Fruit fly (Drosophila melanogaster) whole organism, wandering third instar larva: ENCODE measurements around the gene MED26.

ENCODE experiments used
- Dif ChIP-seq: fragments of 200-275, 200-300 bp; sonication (Bioruptor generic); optimal IDR thresholded peaks from 2 replicates; lab custom pipeline; 2018; ENCODE audit warnings: missing biosample characterization, missing genetic modification characterization; ENCODE audit not compliant: partially characterized antibody
- Hnf4 ChIP-seq: fragments of 200-800 bp; sonication (Bioruptor generic); optimal IDR thresholded peaks from 2 replicates; lab custom pipeline; 2016; ENCODE audit warnings: missing biosample characterization, mild to moderate bottlenecking, missing genetic modification characterization
- Hr78 ChIP-seq: fragments of >200 bp; optimal IDR thresholded peaks from 2 replicates; lab custom pipeline; 2017; ENCODE audit warnings: missing biosample characterization, missing genetic modification characterization
- Jra ChIP-seq: sonication (Bioruptor generic); optimal IDR thresholded peaks from 2 replicates; lab custom pipeline; 2016; ENCODE audit warnings: missing biosample characterization, missing genetic modification characterization
- OdsH ChIP-seq: fragments of 200-800 bp; sonication (Bioruptor generic); optimal IDR thresholded peaks from 2 replicates; lab custom pipeline; 2016; ENCODE audit warnings: missing biosample characterization, mild to moderate bottlenecking, missing genetic modification characterization
- h ChIP-seq: fragments of 200-800 bp; sonication (Bioruptor generic); optimal IDR thresholded peaks from 3 replicates; lab custom pipeline; 2016; ENCODE audit warnings: missing biosample characterization, mild to moderate bottlenecking, missing genetic modification characterization
- psq ChIP-seq: fragments of 200-800 bp; sonication (Bioruptor generic); optimal IDR thresholded peaks from 3 replicates; lab custom pipeline; 2017; ENCODE audit warnings: missing biosample characterization, mild to moderate bottlenecking, missing genetic modification characterization, moderate library complexity
- sv ChIP-seq: fragments of 200-800 bp; sonication (Bioruptor generic); optimal IDR thresholded peaks from 3 replicates; lab custom pipeline; 2016; ENCODE audit warnings: missing biosample characterization, missing genetic modification characterization

DNA sequence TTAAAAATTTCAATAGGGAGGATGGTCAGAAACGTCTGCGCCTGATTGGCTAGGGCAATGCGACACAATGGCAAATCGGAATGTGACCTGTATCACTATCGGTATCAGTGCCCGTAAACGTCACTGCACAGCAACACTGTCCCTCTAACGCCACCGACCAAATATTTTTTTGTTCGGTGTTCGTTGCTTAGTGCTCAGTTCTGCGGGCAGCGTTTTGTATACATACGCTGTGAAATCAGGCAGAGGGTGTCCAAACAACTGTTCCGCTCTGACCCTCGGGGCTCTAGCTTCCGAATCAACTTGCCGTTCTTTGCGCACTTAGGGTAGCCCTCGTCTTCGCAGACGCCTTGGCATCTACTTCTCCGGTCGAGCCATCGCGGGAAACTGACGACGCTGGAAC is 18.2 kb upstream of the MED26 start:
- no peak for TF ChIP-seq Hnf4 (GFP tag; lab: Kevin White, UChicago)
- no peak for TF ChIP-seq Dif (GFP tag; lab: Kevin White, UChicago)
- TF ChIP-seq Jra (GFP tag; lab: Kevin White, UChicago): no peak
- no peak for TF ChIP-seq h (GFP tag; lab: Kevin White, UChicago)
- no peak for TF ChIP-seq Hr78
- no peak for TF ChIP-seq psq (GFP tag; lab: Kevin White, UChicago)
- TF ChIP-seq sv: no peak
- TF ChIP-seq OdsH (GFP tag; lab: Kevin White, UChicago): no peak
